Worm (Caenorhabditis elegans) whole organism, early embryonic: ENCODE data around the gene Y27F2A.9.
"Not testable (repeated sequence)": the region's sequence is repeated elsewhere in the genome, so short reads cannot be mapped to it uniquely, and the experiment has no call there.

Experiments used
- B0310.2 ChIP-seq: sonication (generic microtip); optimal IDR thresholded peaks from 2 replicates; lab custom pipeline; 2016; ENCODE audit warnings: mild to moderate bottlenecking, missing genetic modification characterization, missing compliant biosample characterization
- F13C5.2 ChIP-seq: sonication (generic microtip); optimal IDR thresholded peaks from 2 replicates; lab custom pipeline; 2017; ENCODE audit warnings: mild to moderate bottlenecking, missing genetic modification characterization, inconsistent platforms, missing compliant biosample characterization
- aly-1 ChIP-seq: sonication (generic microtip); optimal IDR thresholded peaks from 2 replicates; lab custom pipeline; 2016; ENCODE audit warnings: missing genetic modification characterization, missing compliant biosample characterization
- ama-1 ChIP-seq: fragments of 150-350 bp; optimal IDR thresholded peaks from 2 replicates; lab custom pipeline; 2014
- ceh-13 ChIP-seq: fragments of 200-800 bp; sonication (Bioruptor generic); optimal IDR thresholded peaks from 2 replicates; lab custom pipeline; 2018; ENCODE audit warnings: mild to moderate bottlenecking, missing genetic modification characterization, missing compliant biosample characterization
- ceh-36 ChIP-seq: sonication (generic microtip); optimal IDR thresholded peaks from 2 replicates; lab custom pipeline; 2016; ENCODE audit warnings: missing genetic modification characterization, inconsistent platforms, missing compliant biosample characterization
- ets-7 ChIP-seq: sonication (generic microtip); optimal IDR thresholded peaks from 2 replicates; lab custom pipeline; 2016; ENCODE audit warnings: missing genotype, missing genetic modification characterization, missing compliant biosample characterization
- flt-1 ChIP-seq: fragments of 200-800 bp; sonication (Bioruptor generic); IDR thresholded peaks from 2 replicates; pipeline ENCODE4 v1.3.6; 2022; ENCODE audit warnings: missing genetic modification characterization, missing compliant biosample characterization
- hmbx-1 ChIP-seq: sonication (generic microtip); optimal IDR thresholded peaks from 2 replicates; lab custom pipeline; 2016; ENCODE audit warnings: mild to moderate bottlenecking, missing genetic modification characterization, missing compliant biosample characterization
- hmg-4 ChIP-seq: fragments of 200-800 bp; sonication (Bioruptor generic); optimal IDR thresholded peaks from 2 replicates; lab custom pipeline; 2018; ENCODE audit warnings: mild to moderate bottlenecking, missing genetic modification characterization, missing compliant biosample characterization
- hnd-1 ChIP-seq: sonication (generic microtip); optimal IDR thresholded peaks from 2 replicates; lab custom pipeline; 2016; ENCODE audit warnings: missing genetic modification characterization, missing compliant biosample characterization
- pes-1 ChIP-seq: fragments of 200-800 bp; sonication (Bioruptor generic); IDR thresholded peaks from 2 replicates; pipeline ENCODE4 v1.3.6; 2022; ENCODE audit warnings: missing genetic modification reagents, missing genetic modification characterization, missing compliant biosample characterization
- scrt-1 ChIP-seq: fragments of 200-800 bp; sonication (Bioruptor generic); IDR thresholded peaks from 2 replicates; pipeline ENCODE4 v1.3.6; 2022; ENCODE audit warnings: missing genetic modification characterization, missing compliant biosample characterization
- sea-1 ChIP-seq: fragments of 200-800 bp; sonication (Bioruptor generic); conservative IDR thresholded peaks from 2 replicates; pipeline ENCODE4 v1.3.6; 2022; ENCODE audit warnings: missing genetic modification characterization, missing compliant biosample characterization
- tbx-11 ChIP-seq: fragments of 200-800 bp; sonication (Bioruptor generic); IDR thresholded peaks from 2 replicates; pipeline ENCODE4 v1.3.6; 2022; ENCODE audit warnings: missing genetic modification characterization, missing compliant biosample characterization
- tbx-37 ChIP-seq: fragments of 200-800 bp; sonication (Bioruptor generic); conservative IDR thresholded peaks from 2 replicates; pipeline ENCODE4 v1.3.6; 2022; ENCODE audit warnings: missing genetic modification reagents, missing genetic modification characterization, missing compliant biosample characterization
- tra-4 ChIP-seq: sonication (generic microtip); optimal IDR thresholded peaks from 2 replicates; lab custom pipeline; 2017; ENCODE audit warnings: missing genetic modification characterization, missing compliant biosample characterization

The Y27F2A.9 gene

ce11 chrII:3208679-3209078 is 17.2 kb upstream of the Y27F2A.9 start, which contains the start of gene sdz-35:
Gene sdz-35, minus strand, starts transcription at chrII:3208779.
- no peak for TF ChIP-seq ceh-13 (GFP tag; lab: Kevin White, UChicago)
- no peak for TF ChIP-seq hmbx-1 (tag; lab: Kevin White, UChicago)
- no peak for TF ChIP-seq ama-1
- no peak for TF ChIP-seq ets-7 (tag; lab: Kevin White, UChicago)
- TF ChIP-seq tbx-37: no peak
- no peak for TF ChIP-seq tra-4 (tag; lab: Kevin White, UChicago)
- no peak for TF ChIP-seq pes-1 (GFP tag; lab: Robert Waterston, UW)
- no peak for TF ChIP-seq scrt-1 (GFP tag; lab: Robert Waterston, UW)
- TF ChIP-seq B0310.2: no peak
- TF ChIP-seq ceh-36 (tag; lab: Kevin White, UChicago): no peak
- no peak for TF ChIP-seq tbx-11 (GFP tag; lab: Robert Waterston, UW)
- TF ChIP-seq hnd-1 (tag; lab: Kevin White, UChicago): no peak
- no peak for TF ChIP-seq sea-1 (GFP tag; lab: Robert Waterston, UW)
- no peak for TF ChIP-seq hmg-4 (GFP tag; lab: Kevin White, UChicago)
- no peak for TF ChIP-seq aly-1 (tag; lab: Kevin White, UChicago)

DNA sequence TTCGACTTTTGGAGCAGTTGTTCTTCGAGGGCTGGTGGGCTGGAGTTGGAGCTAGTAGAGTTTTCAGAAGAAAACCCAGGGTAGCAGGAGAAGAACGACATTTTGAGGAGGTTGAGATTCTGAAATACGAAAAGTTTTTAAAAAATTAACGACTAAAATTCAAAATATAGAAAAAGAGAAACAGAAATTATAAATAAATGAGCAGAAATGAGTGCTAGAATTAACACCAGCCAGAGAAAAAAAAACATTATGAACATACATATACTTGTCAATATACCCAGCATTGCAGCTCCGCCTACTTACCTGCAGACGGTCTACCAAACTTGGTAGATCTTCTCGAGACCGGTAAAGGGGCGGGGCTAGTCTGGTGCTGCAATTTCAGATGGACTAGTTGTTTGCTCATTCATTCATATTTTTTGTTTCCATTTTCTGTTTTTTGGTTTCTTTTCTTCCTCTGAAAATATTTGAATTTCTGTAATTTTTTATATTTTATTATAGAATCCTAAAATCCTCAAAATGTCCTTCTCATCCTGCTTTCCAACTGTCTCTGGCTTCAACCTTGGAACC is 15.1 kb upstream of the Y27F2A.9 start, which contains the start of the genes ZC239.20 and ZC239.21:
ZC239.20 (minus strand) TSS at position 101 of the 567 bp plus-strand sequence.
ZC239.21 (plus strand) TSS at position 517 of the 567 bp plus-strand sequence.
- TF ChIP-seq ets-7 (tag; lab: Kevin White, UChicago): no peak
- no peak for TF ChIP-seq pes-1 (GFP tag; lab: Robert Waterston, UW)
- TF ChIP-seq ama-1: no peak
- no peak for TF ChIP-seq sea-1 (GFP tag; lab: Robert Waterston, UW)
- TF ChIP-seq B0310.2: no peak
- no peak for TF ChIP-seq scrt-1 (GFP tag; lab: Robert Waterston, UW)
- no peak for TF ChIP-seq tra-4 (tag; lab: Kevin White, UChicago)
- no peak for TF ChIP-seq ceh-13 (GFP tag; lab: Kevin White, UChicago)
- no peak for TF ChIP-seq ceh-36 (tag; lab: Kevin White, UChicago)
- TF ChIP-seq flt-1 (GFP tag; lab: Robert Waterston, UW): no peak
- no peak for TF ChIP-seq hnd-1 (tag; lab: Kevin White, UChicago)
- no peak for TF ChIP-seq hmbx-1 (tag; lab: Kevin White, UChicago)
- TF ChIP-seq tbx-11 (GFP tag; lab: Robert Waterston, UW): no peak
- TF ChIP-seq F13C5.2: no peak
- no peak for TF ChIP-seq aly-1 (tag; lab: Kevin White, UChicago)

DNA sequence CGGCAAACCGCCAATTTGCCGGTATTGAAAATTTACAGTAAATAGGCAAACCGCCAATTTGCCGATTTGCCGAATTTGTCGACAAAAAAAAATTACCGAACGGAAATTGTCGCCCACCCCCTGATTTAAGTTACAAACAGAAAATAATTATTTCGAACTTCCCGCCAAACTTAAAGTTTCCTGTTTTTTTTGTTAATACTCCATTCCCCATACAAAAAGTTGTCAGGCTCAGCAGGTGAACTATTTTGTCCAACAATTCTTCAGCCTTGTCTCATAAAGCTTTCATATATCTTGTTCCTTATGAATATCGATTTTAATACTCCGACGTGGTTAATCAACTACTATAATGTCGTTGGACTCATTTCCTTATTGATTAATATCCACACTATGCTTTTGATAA is 12.0 kb upstream of the Y27F2A.9 start, which contains the start of gene sri-50:
sri-50 (plus strand) TSS at position 301 of the 400 bp plus-strand sequence.
- TF ChIP-seq scrt-1 (GFP tag; lab: Robert Waterston, UW) (no peak), tra-4 (tag; lab: Kevin White, UChicago) (no peak), hnd-1 (tag; lab: Kevin White, UChicago) (no peak), flt-1 (GFP tag; lab: Robert Waterston, UW) (no peak), ama-1 (no peak), B0310.2 (no peak), tbx-37 (no peak), aly-1 (tag; lab: Kevin White, UChicago) (no peak)

DNA sequence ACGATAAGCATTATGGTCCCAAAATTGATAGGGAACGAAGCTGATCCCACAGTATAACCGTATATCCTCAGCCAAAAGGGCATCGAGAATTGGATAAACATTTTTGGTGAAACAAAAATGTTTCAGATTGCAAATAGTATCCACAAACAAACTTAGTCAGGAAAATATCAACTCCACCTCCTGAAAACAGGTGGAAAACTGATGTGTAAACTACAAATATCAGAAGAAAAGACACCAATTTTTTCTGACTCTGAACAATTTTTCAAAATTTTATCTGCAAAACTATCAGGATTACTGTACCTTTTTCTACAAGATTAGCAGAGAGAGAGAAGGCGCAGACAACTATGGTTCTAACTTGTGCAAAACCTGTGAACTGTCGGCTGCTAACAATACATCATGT is 11.1 kb upstream of the Y27F2A.9 start, which contains the start of gene sri-53:
sri-53 (minus strand) TSS at position 101 of the 400 bp plus-strand sequence.
- TF ChIP-seq scrt-1 (GFP tag; lab: Robert Waterston, UW): no peak
- no peak for TF ChIP-seq F13C5.2
- no peak for TF ChIP-seq aly-1 (tag; lab: Kevin White, UChicago)
- TF ChIP-seq pes-1 (GFP tag; lab: Robert Waterston, UW): no peak
- no peak for TF ChIP-seq tra-4 (tag; lab: Kevin White, UChicago)
- TF ChIP-seq flt-1 (GFP tag; lab: Robert Waterston, UW): no peak

- not testable (repeated sequence) for TF ChIP-seq hnd-1 (tag; lab: Kevin White, UChicago); sea-1 (GFP tag; lab: Robert Waterston, UW); tra-4 (tag; lab: Kevin White, UChicago)
Observed at ce11 chrII:3201242-3201641, 9.8 kb upstream of the Y27F2A.9 start, which contains the start of gene sri-48. Gene sri-48, minus strand, starts transcription at chrII:3201342.

ce11 chrII:3198998-3199397 is 7.6 kb upstream of the Y27F2A.9 start, which contains the start of gene sri-51:
Gene sri-51, minus strand, starts transcription at chrII:3199098.
- TF ChIP-seq B0310.2 (no peak), tbx-37 (no peak), flt-1 (GFP tag; lab: Robert Waterston, UW) (no peak), hmbx-1 (tag; lab: Kevin White, UChicago) (no peak), tbx-11 (GFP tag; lab: Robert Waterston, UW) (no peak), tra-4 (tag; lab: Kevin White, UChicago) (no peak), ceh-13 (GFP tag; lab: Kevin White, UChicago) (no peak), aly-1 (tag; lab: Kevin White, UChicago) (no peak), hnd-1 (tag; lab: Kevin White, UChicago) (no peak), ceh-36 (tag; lab: Kevin White, UChicago) (no peak), scrt-1 (GFP tag; lab: Robert Waterston, UW) (no peak), F13C5.2 (no peak), sea-1 (GFP tag; lab: Robert Waterston, UW) (no peak), ets-7 (tag; lab: Kevin White, UChicago) (no peak), ama-1 (no peak)

DNA sequence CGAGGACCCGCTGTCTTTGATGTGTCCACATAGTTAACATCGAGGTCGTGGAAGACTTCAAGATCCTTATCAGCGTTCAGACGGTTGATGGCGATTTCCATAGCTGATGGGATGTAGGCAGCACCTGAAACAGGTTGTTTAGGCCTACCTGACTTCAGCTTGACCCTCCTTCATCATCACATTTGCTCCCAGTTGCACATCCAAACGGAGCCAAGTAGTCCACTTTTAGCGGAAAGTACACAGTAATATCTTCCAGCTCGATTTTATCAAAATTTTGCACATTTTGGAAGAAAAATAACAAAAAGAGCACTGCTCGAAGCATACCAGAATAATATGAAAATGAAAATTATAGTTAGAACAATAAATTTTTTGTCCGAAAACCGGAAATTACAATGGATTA is 5.5 kb upstream of the Y27F2A.9 start, which contains the start of gene gcy-15:
gcy-15 (minus strand) TSS at position 101 of the 400 bp plus-strand sequence.
- no peak for TF ChIP-seq flt-1 (GFP tag; lab: Robert Waterston, UW)
- no peak for TF ChIP-seq ama-1
- no peak for TF ChIP-seq F13C5.2
- TF ChIP-seq ets-7 (tag; lab: Kevin White, UChicago): no peak
- TF ChIP-seq sea-1 (GFP tag; lab: Robert Waterston, UW): no peak
- no peak for TF ChIP-seq ceh-36 (tag; lab: Kevin White, UChicago)
- no peak for TF ChIP-seq hnd-1 (tag; lab: Kevin White, UChicago)
- no peak for TF ChIP-seq scrt-1 (GFP tag; lab: Robert Waterston, UW)
